Worm (Caenorhabditis elegans) whole organism, young adult: ENCODE measurements around the gene math-42.

Experiments used
- B0019.2 ChIP-seq: fragments of 200-800 bp; sonication (Bioruptor generic); conservative IDR thresholded peaks from 2 replicates; pipeline ENCODE4 v1.3.6; 2022; ENCODE audit warnings: missing genetic modification reagents, missing genetic modification characterization, missing compliant biosample characterization
- B0035.1 ChIP-seq: sonication (generic microtip); optimal IDR thresholded peaks from 2 replicates; lab custom pipeline; 2016; ENCODE audit warnings: missing genetic modification characterization, mild to moderate bottlenecking, missing compliant biosample characterization, missing genotype, missing genetic modification reagents
- B0261.1 ChIP-seq: sonication (generic microtip); optimal IDR thresholded peaks from 2 replicates; lab custom pipeline; 2016; ENCODE audit warnings: mild to moderate bottlenecking, missing genetic modification characterization, moderate library complexity, missing compliant biosample characterization
- B0336.3 ChIP-seq: fragments of 200-800 bp; sonication (Bioruptor generic); IDR thresholded peaks from 2 replicates; pipeline ENCODE4 v1.3.6; 2022; ENCODE audit warnings: missing genetic modification characterization, missing compliant biosample characterization
- C06A6.2 ChIP-seq: fragments of 200-800 bp; sonication (Bioruptor generic); conservative IDR thresholded peaks from 2 replicates; pipeline ENCODE4 v1.3.6; 2022; ENCODE audit warnings: missing genetic modification characterization, missing compliant biosample characterization
- F10E7.11 ChIP-seq: sonication (generic microtip); optimal IDR thresholded peaks from 2 replicates; lab custom pipeline; 2017; ENCODE audit warnings: mild to moderate bottlenecking, missing genetic modification characterization, moderate library complexity, missing compliant biosample characterization
- F22D6.2 ChIP-seq: sonication (generic microtip); optimal IDR thresholded peaks from 2 replicates; lab custom pipeline; 2016; ENCODE audit warnings: mild to moderate bottlenecking, missing genetic modification characterization, missing compliant biosample characterization
- K11D2.4 ChIP-seq: fragments of 200-800 bp; sonication (Bioruptor generic); IDR thresholded peaks from 2 replicates; pipeline ENCODE4 v1.3.6; 2022; ENCODE audit warnings: missing genetic modification reagents, missing genetic modification characterization, missing compliant biosample characterization
- ama-1 ChIP-seq, 3 experiments: fragments of 150-350 bp in 1 of 3; sonication (generic microtip) in 2 of 3; optimal IDR thresholded peaks; 2 replicates each; lab custom pipeline; 2014 to 2018; ENCODE audit warnings: missing biosample characterization in 2 of 3, missing genetic modification characterization in 2 of 3, missing genetic modification reagents in 2 of 3
- aptf-3 ChIP-seq: fragments of 200-800 bp; sonication (Bioruptor generic); IDR thresholded peaks from 2 replicates; pipeline ENCODE4 v1.3.6; 2022; ENCODE audit warnings: missing genetic modification characterization, missing compliant biosample characterization
- attf-3 ChIP-seq: fragments of 200-800 bp; sonication (Bioruptor generic); conservative IDR thresholded peaks from 2 replicates; pipeline ENCODE4 v1.3.6; 2022; ENCODE audit warnings: missing genetic modification reagents, missing genetic modification characterization, missing compliant biosample characterization
- attf-5 ChIP-seq: fragments of 200-800 bp; sonication (Bioruptor generic); optimal IDR thresholded peaks from 2 replicates; lab custom pipeline; 2018; ENCODE audit warnings: mild to moderate bottlenecking, missing genetic modification characterization, missing compliant biosample characterization
- attf-6 ChIP-seq: fragments of 200-800 bp; sonication (Bioruptor generic); IDR thresholded peaks from 2 replicates; pipeline ENCODE4 v1.3.6; 2022; ENCODE audit warnings: missing genetic modification reagents, missing genetic modification characterization, missing compliant biosample characterization
- bed-1 ChIP-seq: fragments of 200-800 bp; sonication (Bioruptor generic); IDR thresholded peaks from 2 replicates; pipeline ENCODE4 v1.3.6; 2022; ENCODE audit warnings: missing genetic modification reagents, missing genetic modification characterization, missing compliant biosample characterization
- cebp-1 ChIP-seq, 2 experiments: fragments of 200-800 bp in 1 of 2; sonication (Bioruptor generic) in 1 of 2; sonication (generic microtip) in 1 of 2; IDR thresholded peaks in 1 of 2; optimal IDR thresholded peaks in 1 of 2; 2 replicates each; pipeline versions ENCODE4 v1.3.6 to Lab custom; 2017 to 2022; ENCODE audit warnings: missing compliant biosample characterization in 2 of 2, missing genetic modification characterization in 2 of 2, mild to moderate bottlenecking in 1 of 2, missing genetic modification reagents in 1 of 2, moderate library complexity in 1 of 2
- cebp-2 ChIP-seq: fragments of 200-800 bp; sonication (Bioruptor generic); IDR thresholded peaks from 2 replicates; pipeline ENCODE4 v1.3.6; 2022; ENCODE audit warnings: missing genetic modification characterization, missing compliant biosample characterization
- ceh-79 ChIP-seq: sonication (generic microtip); optimal IDR thresholded peaks from 2 replicates; lab custom pipeline; 2017; ENCODE audit warnings: mild to moderate bottlenecking, missing genetic modification characterization, missing compliant biosample characterization
- chd-7 ChIP-seq: sonication (generic microtip); optimal IDR thresholded peaks from 2 replicates; lab custom pipeline; 2016; ENCODE audit warnings: mild to moderate bottlenecking, missing genetic modification characterization, moderate library complexity, missing compliant biosample characterization
- ets-4 ChIP-seq: fragments of 200-800 bp; sonication (Bioruptor generic); optimal IDR thresholded peaks from 2 replicates; lab custom pipeline; 2018; ENCODE audit warnings: mild to moderate bottlenecking, missing genetic modification characterization, missing compliant biosample characterization
- gei-17 ChIP-seq: fragments of 200-800 bp; sonication (Bioruptor generic); optimal IDR thresholded peaks from 2 replicates; lab custom pipeline; 2018; ENCODE audit warnings: mild to moderate bottlenecking, missing genetic modification characterization, missing compliant biosample characterization
- him-1 ChIP-seq: sonication (generic microtip); optimal IDR thresholded peaks from 2 replicates; lab custom pipeline; 2016; ENCODE audit warnings: missing genotype, missing genetic modification reagents, missing genetic modification characterization, missing compliant biosample characterization
- hlh-26 ChIP-seq: fragments of 200-800 bp; sonication (Bioruptor generic); conservative IDR thresholded peaks from 2 replicates; pipeline ENCODE4 v1.3.6; 2022; ENCODE audit warnings: missing genetic modification reagents, missing genetic modification characterization, missing compliant biosample characterization
- hmg-20 ChIP-seq: fragments of 200-800 bp; sonication (Bioruptor generic); IDR thresholded peaks from 2 replicates; pipeline ENCODE4 v1.3.6; 2022; ENCODE audit warnings: missing genetic modification reagents, missing genetic modification characterization, missing compliant biosample characterization
- let-526 ChIP-seq: fragments of 200-800 bp; sonication (Bioruptor generic); IDR thresholded peaks from 2 replicates; pipeline ENCODE4 v1.3.6; 2022; ENCODE audit warnings: missing genetic modification reagents, missing genetic modification characterization, missing compliant biosample characterization
- lin-26 ChIP-seq: fragments of 200-800 bp; sonication (Bioruptor generic); IDR thresholded peaks from 2 replicates; pipeline ENCODE4 v1.3.6; 2022; ENCODE audit warnings: missing genetic modification reagents, missing genetic modification characterization, missing compliant biosample characterization
- lin-35 ChIP-seq, 3 experiments: fragments of 150-350 bp in 2 of 3; sonication (generic microtip) in 1 of 3; optimal IDR thresholded peaks; 2 replicates each; lab custom pipeline; 2014 to 2018; ENCODE audit warnings: missing biosample characterization in 3 of 3, missing genetic modification characterization in 3 of 3, missing genetic modification reagents in 3 of 3
- lin-40 ChIP-seq: sonication (generic microtip); optimal IDR thresholded peaks from 2 replicates; lab custom pipeline; 2016; ENCODE audit warnings: missing genetic modification characterization, mild to moderate bottlenecking, missing compliant biosample characterization, missing genotype, missing genetic modification reagents
- lir-1 ChIP-seq: fragments of 200-800 bp; sonication (Bioruptor generic); conservative IDR thresholded peaks from 2 replicates; pipeline ENCODE4 v1.3.6; 2022; ENCODE audit warnings: missing genetic modification reagents, missing genetic modification characterization, missing compliant biosample characterization
- lsy-27 ChIP-seq: sonication (generic microtip); optimal IDR thresholded peaks from 2 replicates; lab custom pipeline; 2017; ENCODE audit warnings: missing genetic modification characterization, mild to moderate bottlenecking, missing compliant biosample characterization, antibody characterized with exemption, missing genotype, borderline replicate concordance; ENCODE audit not compliant: insufficient read depth
- mxl-1 ChIP-seq: sonication (generic microtip); optimal IDR thresholded peaks from 2 replicates; lab custom pipeline; 2016; ENCODE audit warnings: missing genetic modification characterization, missing compliant biosample characterization
- nhr-120 ChIP-seq: fragments of 200-800 bp; sonication (Bioruptor generic); IDR thresholded peaks from 2 replicates; pipeline ENCODE4 v1.3.6; 2022; ENCODE audit warnings: missing genetic modification characterization, missing compliant biosample characterization
- nhr-80 ChIP-seq: sonication (generic microtip); optimal IDR thresholded peaks from 2 replicates; lab custom pipeline; 2016; ENCODE audit warnings: missing genetic modification characterization, missing compliant biosample characterization
- rpc-1 ChIP-seq, 2 experiments: fragments of 150-350 bp in 1 of 2; sonication (generic microtip) in 1 of 2; optimal IDR thresholded peaks; 2 replicates each; lab custom pipeline; 2014 to 2018; ENCODE audit warnings: missing biosample characterization in 1 of 2, missing genetic modification characterization in 1 of 2, missing genetic modification reagents in 1 of 2, missing genotype in 1 of 2
- snpc-1.3 ChIP-seq: sonication (generic microtip); optimal IDR thresholded peaks from 2 replicates; lab custom pipeline; 2017; ENCODE audit warnings: missing genetic modification characterization, mild to moderate bottlenecking, missing compliant biosample characterization, antibody characterized with exemption, moderate library complexity, missing genotype, missing genetic modification reagents; ENCODE audit not compliant: insufficient read depth
- snpc-4 ChIP-seq, 5 experiments: fragments of 150-350 bp in 1 of 5; sonication (generic microtip) in 4 of 5; optimal IDR thresholded peaks; 2 replicates each; lab custom pipeline; 2014 to 2018; ENCODE audit warnings: missing genetic modification characterization in 5 of 5, missing biosample characterization in 3 of 5, antibody characterized with exemption in 2 of 5, mild to moderate bottlenecking in 2 of 5, missing compliant biosample characterization in 2 of 5, missing genotype in 2 of 5, moderate library complexity in 2 of 5, missing genetic modification reagents in 1 of 5
- tlf-1 ChIP-seq: fragments of 200-800 bp; sonication (Bioruptor generic); optimal IDR thresholded peaks from 2 replicates; lab custom pipeline; 2018; ENCODE audit warnings: mild to moderate bottlenecking, missing genetic modification characterization, missing compliant biosample characterization
- ztf-3 ChIP-seq: fragments of 200-800 bp; sonication (Bioruptor generic); optimal IDR thresholded peaks from 2 replicates; lab custom pipeline; 2018; ENCODE audit warnings: mild to moderate bottlenecking, missing genetic modification characterization, missing compliant biosample characterization

Gene math-42

ce11 chrII:2109943-2110342 is 10.2 kb downstream of the math-42 start, which contains the start of gene R52.5:
TSS of gene R52.5 (minus strand) at chrII:2110043.
- no peak for TF ChIP-seq hmg-20 (GFP tag; lab: Robert Waterston, UW)
- no peak for TF ChIP-seq aptf-3 (GFP tag; lab: Robert Waterston, UW)
- TF ChIP-seq lin-26 (GFP tag; lab: Robert Waterston, UW), result no peak
- TF ChIP-seq ama-1 (optimal IDR thresholded peaks at IDR 0.05; lab: Kevin White, UChicago), result no peak
- no peak for TF ChIP-seq ama-1 (GFP tag; optimal IDR thresholded peaks at IDR 0.05; lab: Kevin White, UChicago)
- TF ChIP-seq him-1 (tag; lab: Kevin White, UChicago), result peak; percentile 52
- no peak for TF ChIP-seq nhr-120 (GFP tag; lab: Robert Waterston, UW)

ce11 chrII:2112948-2113347 is 13.2 kb downstream of the math-42 start, which contains the start of gene R52.6:
TSS of gene R52.6 (minus strand) at chrII:2113048.
- TF ChIP-seq lir-1 (GFP tag; lab: Robert Waterston, UW) (no peak), attf-5 (GFP tag; lab: Kevin White, UChicago) (no peak)

ce11 chrII:2114488-2114887 is 14.8 kb downstream of the math-42 start:
- TF ChIP-seq let-526 (GFP tag; lab: Robert Waterston, UW), result no peak
- TF ChIP-seq cebp-1 (GFP tag; IDR thresholded peaks at IDR 0.05; lab: Robert Waterston, UW), result no peak
- TF ChIP-seq cebp-1 (tag; optimal IDR thresholded peaks at IDR 0.05; lab: Kevin White, UChicago), result no peak
- TF ChIP-seq snpc-4 (GFP tag; optimal IDR thresholded peaks at IDR 0.05; lab: Kevin White, UChicago), result no peak
- TF ChIP-seq snpc-4 (tag; optimal IDR thresholded peaks at IDR 0.05; lab: Kevin White, UChicago), result no peak
- TF ChIP-seq cebp-2 (GFP tag; lab: Robert Waterston, UW), result no peak
- TF ChIP-seq ets-4, result no peak
- TF ChIP-seq B0019.2, result no peak
- TF ChIP-seq gei-17 (GFP tag; lab: Kevin White, UChicago), result no peak
- TF ChIP-seq ceh-79 (tag; lab: Kevin White, UChicago), result no peak
- no peak for TF ChIP-seq tlf-1 (GFP tag; lab: Kevin White, UChicago)

- TF ChIP-seq mxl-1 (tag; lab: Kevin White, UChicago) (no peak), B0035.1 (tag; lab: Kevin White, UChicago) (no peak), bed-1 (GFP tag; lab: Robert Waterston, UW) (no peak), attf-3 (GFP tag; lab: Robert Waterston, UW) (no peak), rpc-1 (optimal IDR thresholded peaks at IDR 0.05; lab: Kevin White, UChicago) (no peak), rpc-1 (tag; optimal IDR thresholded peaks at IDR 0.05; lab: Kevin White, UChicago) (no peak), cebp-2 (GFP tag; lab: Robert Waterston, UW) (no peak)
Observed at ce11 chrII:2116794-2117193, 17.1 kb downstream of the math-42 start, which contains the start of gene srh-195. TSS of gene srh-195 (minus strand) at chrII:2116894.

ce11 chrII:2122091-2122490 is 22.4 kb downstream of the math-42 start, which contains the start of gene math-37:
TSS of gene math-37 (minus strand) at chrII:2122191.
- TF ChIP-seq nhr-80 (tag; lab: Kevin White, UChicago), result no peak
- TF ChIP-seq bed-1 (GFP tag; lab: Robert Waterston, UW), result no peak
- TF ChIP-seq, all 124 proteins: peak for 0

ce11 chrII:2122762-2123161 is 23.0 kb downstream of the math-42 start:
- TF ChIP-seq attf-6 (no peak), lin-40 (tag; lab: Kevin White, UChicago) (no peak), bed-1 (GFP tag; lab: Robert Waterston, UW) (no peak), C06A6.2 (GFP tag; lab: Robert Waterston, UW) (no peak), hlh-26 (GFP tag; lab: Robert Waterston, UW) (no peak), snpc-1.3 (tag; lab: Kevin White, UChicago) (no peak), nhr-80 (tag; lab: Kevin White, UChicago) (no peak), F10E7.11 (no peak), chd-7 (tag; lab: Kevin White, UChicago) (no peak), lin-35 (GFP tag; optimal IDR thresholded peaks at IDR 0.05; lab: Kevin White, UChicago) (no peak), ztf-3 (GFP tag; lab: Kevin White, UChicago) (no peak), B0336.3 (GFP tag; lab: Robert Waterston, UW) (no peak), lsy-27 (no peak), hmg-20 (GFP tag; lab: Robert Waterston, UW) (no peak), F22D6.2 (tag; lab: Kevin White, UChicago) (no peak), K11D2.4 (no peak), B0261.1 (no peak)
